Fruit fly (Drosophila melanogaster) whole organism, embryonic: Measurements from ENCODE around the gene PlexA.

Experiments
- Antp ChIP-seq: fragments of 200-800 bp; sonication (Bioruptor generic); optimal IDR thresholded peaks from 3 replicates; lab custom pipeline; 2016; ENCODE audit warnings: missing biosample characterization, missing genetic modification characterization
- Atf-2 ChIP-seq: fragments of 200-800 bp; sonication (Bioruptor generic); optimal IDR thresholded peaks from 2 replicates; lab custom pipeline; 2016; ENCODE audit warnings: missing biosample characterization, missing genetic modification characterization
- B-H1 ChIP-seq: fragments of 200-800 bp; sonication (Bioruptor generic); IDR thresholded peaks from 3 replicates; pipeline ENCODE4 v1.3.6; 2022; ENCODE audit warnings: missing biosample characterization, missing genetic modification characterization
- BEAF-32 ChIP-seq: fragments of 200-800 bp; sonication (Bioruptor generic); optimal IDR thresholded peaks from 3 replicates; lab custom pipeline; 2017; ENCODE audit warnings: missing biosample characterization, missing genetic modification characterization, mild to moderate bottlenecking, moderate library complexity, missing genetic modification reagents
- CG10565 ChIP-seq: fragments of 200-800 bp; sonication (Bioruptor generic); optimal IDR thresholded peaks from 3 replicates; lab custom pipeline; 2016; ENCODE audit warnings: missing biosample characterization, mild to moderate bottlenecking, missing genetic modification characterization
- CG10959 ChIP-seq: fragments of 200-800 bp; sonication (Bioruptor generic); IDR thresholded peaks from 2 replicates; pipeline ENCODE4 v1.3.6; 2022; ENCODE audit warnings: missing biosample characterization, missing genetic modification characterization
- CG12391 ChIP-seq: fragments of 200-800 bp; sonication (Bioruptor generic); optimal IDR thresholded peaks from 3 replicates; lab custom pipeline; 2018; ENCODE audit warnings: missing biosample characterization, mild to moderate bottlenecking, missing genetic modification characterization, moderate library complexity
- CG13296 ChIP-seq: fragments of 200-800 bp; sonication (Bioruptor generic); optimal IDR thresholded peaks from 3 replicates; lab custom pipeline; 2018; ENCODE audit warnings: missing biosample characterization, mild to moderate bottlenecking, missing genetic modification characterization
- CG13894 ChIP-seq: fragments of 200-800 bp; sonication (Bioruptor generic); optimal IDR thresholded peaks from 3 replicates; lab custom pipeline; 2018; ENCODE audit warnings: missing biosample characterization, mild to moderate bottlenecking, missing genetic modification characterization, moderate library complexity
- CG14014 ChIP-seq: fragments of 200-800 bp; sonication (Bioruptor generic); IDR thresholded peaks from 2 replicates; pipeline ENCODE4 v1.3.6; 2022; ENCODE audit warnings: missing biosample characterization, missing genetic modification characterization
- CG15601 ChIP-seq: fragments of 200-800 bp; sonication (Bioruptor generic); optimal IDR thresholded peaks from 3 replicates; lab custom pipeline; 2019; ENCODE audit warnings: missing biosample characterization, mild to moderate bottlenecking, missing genetic modification characterization, moderate library complexity
- CG17385 ChIP-seq: fragments of 200-800 bp; sonication (Bioruptor generic); optimal IDR thresholded peaks from 3 replicates; lab custom pipeline; 2018; ENCODE audit warnings: missing biosample characterization, mild to moderate bottlenecking, missing genetic modification characterization
- CG17568 ChIP-seq: fragments of 200-800 bp; sonication (Bioruptor generic); optimal IDR thresholded peaks from 2 replicates; lab custom pipeline; 2018; ENCODE audit warnings: missing biosample characterization, mild to moderate bottlenecking, missing genetic modification characterization, moderate library complexity
- CG1832 ChIP-seq: fragments of 200-800 bp; sonication (Bioruptor generic); optimal IDR thresholded peaks from 2 replicates; lab custom pipeline; 2017; ENCODE audit warnings: missing biosample characterization, mild to moderate bottlenecking, missing genetic modification characterization, inconsistent platforms
- CG2889 ChIP-seq: fragments of 200-800 bp; sonication (Bioruptor generic); IDR thresholded peaks from 3 replicates; pipeline ENCODE4 v1.3.6; 2022; ENCODE audit warnings: missing biosample characterization, missing genetic modification characterization
- CG30020 ChIP-seq: fragments of 200-800 bp; optimal IDR thresholded peaks from 2 replicates; lab custom pipeline; 2019; ENCODE audit warnings: missing biosample characterization, mild to moderate bottlenecking, missing genetic modification characterization, moderate library complexity
- CG3163 ChIP-seq: fragments of 200-800 bp; sonication (Bioruptor generic); optimal IDR thresholded peaks from 3 replicates; lab custom pipeline; 2016; ENCODE audit warnings: missing biosample characterization, missing genetic modification characterization
- CG3281 ChIP-seq: fragments of 200-800 bp; sonication (Bioruptor generic); optimal IDR thresholded peaks from 3 replicates; lab custom pipeline; 2017; ENCODE audit warnings: missing biosample characterization, mild to moderate bottlenecking, missing genetic modification characterization
- CG34376 ChIP-seq: fragments of 200-800 bp; sonication (Bioruptor generic); optimal IDR thresholded peaks from 2 replicates; lab custom pipeline; 2018; ENCODE audit warnings: missing biosample characterization, mild to moderate bottlenecking, missing genetic modification characterization
- CG3995 ChIP-seq: fragments of 200-800 bp; sonication (Bioruptor generic); optimal IDR thresholded peaks from 3 replicates; lab custom pipeline; 2016; ENCODE audit warnings: missing biosample characterization, missing genetic modification characterization
- CG4282 ChIP-seq: fragments of 200-800 bp; sonication (Bioruptor generic); optimal IDR thresholded peaks from 2 replicates; lab custom pipeline; 2016; ENCODE audit warnings: missing biosample characterization, missing genetic modification characterization
- CG4707 ChIP-seq: fragments of 200-800 bp; sonication (Bioruptor generic); optimal IDR thresholded peaks from 2 replicates; lab custom pipeline; 2018; ENCODE audit warnings: missing biosample characterization, mild to moderate bottlenecking, missing genetic modification characterization, moderate library complexity
- CG5953 ChIP-seq: fragments of 200-800 bp; sonication (Bioruptor generic); IDR thresholded peaks from 2 replicates; pipeline ENCODE4 v1.3.6; 2022; ENCODE audit warnings: missing biosample characterization, missing genetic modification characterization
- CG6254 ChIP-seq: fragments of 200-800 bp; sonication (Bioruptor generic); optimal IDR thresholded peaks from 3 replicates; lab custom pipeline; 2017; ENCODE audit warnings: mild to moderate bottlenecking, missing biosample characterization, missing genetic modification reagents, missing genetic modification characterization
- CG6654 ChIP-seq: fragments of 200-800 bp; sonication (Bioruptor generic); optimal IDR thresholded peaks from 2 replicates; lab custom pipeline; 2017; ENCODE audit warnings: missing biosample characterization, mild to moderate bottlenecking, missing genetic modification characterization
- CG8290 ChIP-seq, 3 experiments: fragments of 200-800 bp; sonication (Bioruptor generic); optimal IDR thresholded peaks; 2 replicates each; lab custom pipeline; 2016 to 2019; ENCODE audit warnings: missing biosample characterization in 3 of 3, missing genetic modification characterization in 3 of 3, mild to moderate bottlenecking in 2 of 3, moderate library complexity in 1 of 3
- CrebB ChIP-seq: fragments of 200-800 bp; sonication (Bioruptor generic); optimal IDR thresholded peaks from 3 replicates; lab custom pipeline; 2018; ENCODE audit warnings: missing biosample characterization, mild to moderate bottlenecking, missing genetic modification characterization
- Dref ChIP-seq: fragments of 200-800 bp; sonication (Bioruptor generic); IDR thresholded peaks from 2 replicates; pipeline ENCODE4 v1.3.6; 2022; ENCODE audit warnings: missing biosample characterization, missing genetic modification characterization
- Ets65A ChIP-seq: fragments of 200-800 bp; sonication (Bioruptor generic); peaks from one replicate; lab custom pipeline; 2016; ENCODE audit warnings: missing biosample characterization, missing genetic modification characterization
- Fer3 ChIP-seq: fragments of 200-800 bp; sonication (Bioruptor generic); optimal IDR thresholded peaks from 2 replicates; lab custom pipeline; 2018; ENCODE audit warnings: missing biosample characterization, mild to moderate bottlenecking, missing genetic modification characterization, moderate library complexity
- Hsf ChIP-seq: fragments of 200-800 bp; sonication (Bioruptor generic); optimal IDR thresholded peaks from 3 replicates; lab custom pipeline; 2016; ENCODE audit warnings: missing biosample characterization, missing genetic modification characterization
- MBD-R2 ChIP-seq: fragments of 200-800 bp; sonication (Bioruptor generic); IDR thresholded peaks from 2 replicates; pipeline ENCODE4 v1.3.6; 2022; ENCODE audit warnings: missing biosample characterization, missing genetic modification characterization
- Max ChIP-seq: fragments of 200-800 bp; sonication (Bioruptor generic); optimal IDR thresholded peaks from 2 replicates; lab custom pipeline; 2016; ENCODE audit warnings: missing biosample characterization, mild to moderate bottlenecking, missing genetic modification characterization
- NfI ChIP-seq: fragments of 200-800 bp; sonication (Bioruptor generic); optimal IDR thresholded peaks from 3 replicates; lab custom pipeline; 2018; ENCODE audit warnings: missing biosample characterization, mild to moderate bottlenecking, missing genetic modification characterization, moderate library complexity
- PHDP ChIP-seq: fragments of 200-800 bp; sonication (Bioruptor generic); optimal IDR thresholded peaks from 3 replicates; lab custom pipeline; 2018; ENCODE audit warnings: missing biosample characterization, mild to moderate bottlenecking, missing genetic modification characterization, moderate library complexity
- Ptx1 ChIP-seq: fragments of 200-800 bp; sonication (Bioruptor generic); IDR thresholded peaks from 2 replicates; pipeline ENCODE4 v1.3.6; 2022; ENCODE audit warnings: missing biosample characterization, missing genetic modification characterization
- Sox102F ChIP-seq: fragments of 200-800 bp; sonication (Bioruptor generic); optimal IDR thresholded peaks from 2 replicates; lab custom pipeline; 2018; ENCODE audit warnings: missing biosample characterization, mild to moderate bottlenecking, missing genetic modification characterization, moderate library complexity
- Xrp1 ChIP-seq: fragments of 200-800 bp; sonication (Bioruptor generic); IDR thresholded peaks from 2 replicates; pipeline ENCODE4 v1.3.6; 2022; ENCODE audit warnings: missing biosample characterization, missing genetic modification characterization
- croc ChIP-seq: fragments of 200-800 bp; sonication (Bioruptor generic); conservative IDR thresholded peaks from 3 replicates; pipeline ENCODE4 v1.3.6; 2022; ENCODE audit warnings: missing biosample characterization, missing genetic modification characterization
- grau ChIP-seq: fragments of 200-800 bp; optimal IDR thresholded peaks from 3 replicates; lab custom pipeline; 2019; ENCODE audit warnings: missing biosample characterization, mild to moderate bottlenecking, missing genetic modification characterization, moderate library complexity
- gro ChIP-seq: fragments of 200-800 bp; sonication (Bioruptor generic); optimal IDR thresholded peaks from 2 replicates; lab custom pipeline; 2016; ENCODE audit warnings: missing biosample characterization, missing genetic modification characterization
- jumu ChIP-seq: fragments of 200-800 bp; sonication (Bioruptor generic); optimal IDR thresholded peaks from 3 replicates; lab custom pipeline; 2016; ENCODE audit warnings: missing biosample characterization, missing genetic modification characterization
- lilli ChIP-seq: fragments of 200-800 bp; sonication (Bioruptor generic); optimal IDR thresholded peaks from 3 replicates; lab custom pipeline; 2016; ENCODE audit warnings: missing biosample characterization, missing genetic modification characterization
- mam ChIP-seq: fragments of 200-800 bp; sonication (Bioruptor generic); optimal IDR thresholded peaks from 3 replicates; lab custom pipeline; 2016; ENCODE audit warnings: missing biosample characterization, missing genetic modification characterization
- nerfin-2 ChIP-seq: fragments of 200-800 bp; sonication (Bioruptor generic); IDR thresholded peaks from 2 replicates; pipeline ENCODE4 v1.3.6; 2022; ENCODE audit warnings: missing biosample characterization, missing genetic modification characterization; ENCODE audit not compliant: partially characterized antibody
- sima ChIP-seq: fragments of 200-800 bp; sonication (Bioruptor generic); optimal IDR thresholded peaks from 2 replicates; lab custom pipeline; 2016; ENCODE audit warnings: missing biosample characterization, missing genetic modification characterization
- tin ChIP-seq: fragments of 200-800 bp; sonication (Bioruptor generic); optimal IDR thresholded peaks from 3 replicates; lab custom pipeline; 2016; ENCODE audit warnings: missing biosample characterization, missing genetic modification characterization
- tx ChIP-seq: fragments of 200-800 bp; sonication (Bioruptor generic); optimal IDR thresholded peaks from 2 replicates; lab custom pipeline; 2016; ENCODE audit warnings: missing biosample characterization, missing genetic modification characterization

PlexA gene

dm6 chr4:1030692-1031110 is 3.8 kb upstream of the PlexA start (continued):
- TF ChIP-seq CG4282 (GFP tag; lab: Kevin White, UChicago): no peak
- no peak for TF ChIP-seq CG15601 (tag; lab: Kevin White, UChicago)
- no peak for TF ChIP-seq CG6254 (GFP tag; lab: Kevin White, UChicago)
- TF ChIP-seq Atf-2 (GFP tag; lab: Kevin White, UChicago): peak; percentile 6
- no peak for TF ChIP-seq CG8290 (GFP tag; optimal IDR thresholded peaks at IDR 0.05; lab: Kevin White, UChicago)
- peak; percentile 32 to 58 for TF ChIP-seq CG8290 (tag; optimal IDR thresholded peaks at IDR 0.05; lab: Kevin White, UChicago)
- TF ChIP-seq Fer3: no peak
- TF ChIP-seq CG17568 (GFP tag; lab: Kevin White, UChicago): no peak
- no peak for TF ChIP-seq Ptx1 (GFP tag; lab: Robert Waterston, UW)
- no peak for TF ChIP-seq CG34376 (GFP tag; lab: Kevin White, UChicago)
- no peak for TF ChIP-seq CG1832 (GFP tag; lab: Kevin White, UChicago)
- peak; percentile 20 for TF ChIP-seq lilli (GFP tag; lab: Kevin White, UChicago)
- TF ChIP-seq CG10959 (GFP tag; lab: Robert Waterston, UW): no peak
- no peak for TF ChIP-seq Xrp1
- 0 out of 3 replicates have a peak, but pooled peaks have one; percentile 22 for TF ChIP-seq B-H1 (GFP tag; lab: Robert Waterston, UW)
- TF ChIP-seq nerfin-2: peak; percentile 67
- no peak for TF ChIP-seq CrebB (tag; lab: Kevin White, UChicago)
- TF ChIP-seq, all 482 proteins: peak for 111

DNA sequence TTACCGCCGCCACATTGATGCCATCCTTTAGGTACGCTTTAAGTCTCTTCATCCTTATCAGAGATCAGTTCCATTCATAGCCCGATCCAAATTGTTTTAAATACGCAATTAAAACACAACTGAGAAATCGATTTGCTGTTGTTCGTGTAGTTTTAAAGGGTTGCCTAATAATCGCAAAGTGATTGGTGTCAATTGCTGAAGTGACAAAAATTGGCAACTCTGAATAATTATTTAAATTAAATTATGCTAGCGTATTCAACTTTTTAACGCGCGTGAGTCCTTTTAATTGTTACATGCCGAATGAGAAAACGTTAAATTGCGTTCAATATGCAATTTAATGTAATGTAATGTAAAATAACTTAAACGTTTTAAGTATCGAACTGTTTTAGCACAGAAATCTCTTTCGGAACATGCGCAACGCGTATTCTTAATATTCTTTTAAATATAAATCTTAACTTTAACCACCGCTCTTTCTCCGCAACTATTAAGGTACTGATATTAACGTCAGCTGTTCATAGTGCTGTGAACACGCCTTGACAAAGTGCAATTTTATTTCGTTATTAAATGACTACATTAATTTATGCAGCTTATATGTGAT is 2.4 kb upstream of the PlexA start, which contains the start of gene Mpv17:
Gene Mpv17 (minus strand): TSS at position 164 of the 598 bp plus-strand sequence.
- TF ChIP-seq CG6654 (GFP tag; lab: Kevin White, UChicago) (no peak), tin (GFP tag; lab: Kevin White, UChicago) (no peak), Antp (no peak), CG13296 (peak; percentile 25), CG17385 (GFP tag; lab: Kevin White, UChicago) (peak; percentile 23), CG8290 (GFP tag; optimal IDR thresholded peaks at IDR 0.05; lab: Kevin White, UChicago) (no peak), CG8290 (tag; optimal IDR thresholded peaks at IDR 0.05; lab: Kevin White, UChicago) (peak in 1 of 2 experiments; percentile 54), Sox102F (no peak), jumu (no peak), croc (GFP tag; lab: Robert Waterston, UW) (no peak), MBD-R2 (GFP tag; lab: Robert Waterston, UW) (peak; percentile 22; the same call in 1 of the 2 replicates), CG13894 (tag; lab: Kevin White, UChicago) (peak; percentile 20), CG3163 (GFP tag; lab: Kevin White, UChicago) (no peak), CG5953 (no peak), Ets65A (GFP tag; lab: Kevin White, UChicago) (peak; percentile 86), grau (tag; lab: Kevin White, UChicago) (peak; percentile 16), Max (no peak), CG1832 (GFP tag; lab: Kevin White, UChicago) (no peak), mam (GFP tag; lab: Kevin White, UChicago) (peak; percentile 16), Dref (GFP tag; lab: Robert Waterston, UW) (no peak), tx (no peak), CG3281 (GFP tag; lab: Kevin White, UChicago) (peak; percentile 32), CG10565 (GFP tag; lab: Kevin White, UChicago) (no peak), Hsf (GFP tag; lab: Kevin White, UChicago) (peak; percentile 20), NfI (GFP tag; lab: Kevin White, UChicago) (peak; percentile 18), BEAF-32 (GFP tag; lab: Kevin White, UChicago) (peak; percentile 20), CG3995 (GFP tag; lab: Kevin White, UChicago) (peak; percentile 26), CG12391 (tag; lab: Kevin White, UChicago) (no peak), PHDP (peak; percentile 12), CG2889 (GFP tag; lab: Robert Waterston, UW) (no peak), gro (GFP tag; lab: Kevin White, UChicago) (no peak), sima (no peak), CG4707 (GFP tag; lab: Kevin White, UChicago) (no peak), CG14014 (no peak), CG30020 (tag; lab: Kevin White, UChicago) (peak; percentile 38)
